Fruit fly (Drosophila melanogaster): ENCODE results near the gene twin.

DNA sequence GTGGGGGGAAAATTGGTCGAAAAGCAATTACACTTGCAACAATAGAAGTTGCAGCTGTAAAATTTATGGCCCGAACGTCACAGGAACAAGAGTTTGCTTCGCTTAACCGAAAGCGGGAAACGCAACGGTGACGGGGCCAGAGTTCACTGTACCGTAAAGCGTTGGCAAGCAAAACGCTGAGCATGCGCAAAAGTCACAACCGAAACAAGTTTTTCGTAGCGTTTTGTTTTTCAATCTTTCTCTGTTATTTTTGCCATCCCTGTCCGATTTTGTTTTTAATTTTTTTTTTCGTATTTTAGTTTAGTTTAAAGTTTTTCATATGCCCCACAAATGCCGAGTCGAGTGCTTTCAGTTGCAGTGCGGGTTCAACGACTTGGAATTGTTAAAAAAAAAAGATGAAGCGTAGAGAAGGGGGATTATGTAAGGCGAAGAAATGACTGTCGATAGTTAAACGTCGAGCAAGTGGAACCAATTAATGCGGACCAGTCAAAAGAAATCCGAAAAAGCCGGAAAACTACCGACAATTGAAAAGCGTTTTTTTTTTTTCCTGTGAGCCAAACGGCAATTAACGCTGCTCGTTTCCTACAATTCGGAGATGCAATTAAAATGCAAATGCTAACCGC lies 45.9 kb upstream of the twin start:
- TF ChIP-seq h (optimal IDR thresholded peaks at IDR 0.05), result no peak
- no peak for TF ChIP-seq insv (optimal IDR thresholded peaks at IDR 0.05)
- no peak for TF ChIP-seq psq (optimal IDR thresholded peaks at IDR 0.05)
- TF ChIP-seq ttk (optimal IDR thresholded peaks at IDR 0.05), result no peak
- no peak for TF ChIP-seq Myc (optimal IDR thresholded peaks at IDR 0.05)
- TF ChIP-seq Sin3A (optimal IDR thresholded peaks at IDR 0.05), result no peak
